Worm (Caenorhabditis elegans): ENCODE measurements around the gene memo-1.

memo-1 gene

ce11 chrV:7853900-7854299 lies 6.9 kb upstream of the memo-1 start:
- TF ChIP-seq nhr-12 (tag; optimal IDR thresholded peaks at IDR 0.05) (no peak), nhr-28 (tag; optimal IDR thresholded peaks at IDR 0.05) (no peak), pha-4 (tag; optimal IDR thresholded peaks at IDR 0.05) (peak; percentile 29), egl-27 (tag; optimal IDR thresholded peaks at IDR 0.05) (no peak), nhr-77 (tag; optimal IDR thresholded peaks at IDR 0.05) (no peak), elt-1 (tag; optimal IDR thresholded peaks at IDR 0.05) (no peak), ceh-82 (tag; optimal IDR thresholded peaks at IDR 0.05) (no peak), ZK546.5 (tag; optimal IDR thresholded peaks at IDR 0.05) (no peak), zag-1 (tag; optimal IDR thresholded peaks at IDR 0.05) (no peak), pqm-1 (tag; optimal IDR thresholded peaks at IDR 0.05) (no peak), mml-1 (tag; optimal IDR thresholded peaks at IDR 0.05) (no peak), nhr-25 (tag; optimal IDR thresholded peaks at IDR 0.05) (no peak), ceh-16 (tag; optimal IDR thresholded peaks at IDR 0.05) (no peak), ztf-11 (tag; optimal IDR thresholded peaks at IDR 0.05) (no peak), nhr-11 (tag; optimal IDR thresholded peaks at IDR 0.05) (no peak), fkh-2 (tag; optimal IDR thresholded peaks at IDR 0.05) (no peak), fos-1 (tag; optimal IDR thresholded peaks at IDR 0.05) (no peak), lin-15B (tag; optimal IDR thresholded peaks at IDR 0.05) (peak; percentile 14), snpc-4 (tag; optimal IDR thresholded peaks at IDR 0.05) (peak; percentile 19), elt-3 (tag; optimal IDR thresholded peaks at IDR 0.05) (no peak), nhr-76 (tag; optimal IDR thresholded peaks at IDR 0.05) (no peak), ztf-4 (tag; optimal IDR thresholded peaks at IDR 0.05) (no peak), jun-1 (tag; optimal IDR thresholded peaks at IDR 0.05) (no peak), ceh-28 (tag; optimal IDR thresholded peaks at IDR 0.05) (no peak), elt-2 (tag; optimal IDR thresholded peaks at IDR 0.05) (no peak), ama-1 (optimal IDR thresholded peaks at IDR 0.05) (no peak), nfya-1 (tag; optimal IDR thresholded peaks at IDR 0.05; ENCODE audit: insufficient read depth) (peak; percentile 26), sea-2 (GFP tag; optimal IDR thresholded peaks at IDR 0.05) (no peak), nhr-237 (tag; optimal IDR thresholded peaks at IDR 0.05) (no peak), hmg-11 (tag; optimal IDR thresholded peaks at IDR 0.05) (peak; percentile 19), nhr-23 (tag; optimal IDR thresholded peaks at IDR 0.05) (no peak), fkh-10 (GFP tag; optimal IDR thresholded peaks at IDR 0.05) (no peak)

- no peak for TF ChIP-seq ztf-4 (tag; optimal IDR thresholded peaks at IDR 0.05)
- no peak for TF ChIP-seq nhr-23 (tag; optimal IDR thresholded peaks at IDR 0.05)
- TF ChIP-seq egl-27 (tag; optimal IDR thresholded peaks at IDR 0.05), result no peak
- TF ChIP-seq skn-1 (tag; optimal IDR thresholded peaks at IDR 0.05), result no peak
- TF ChIP-seq mml-1 (tag; optimal IDR thresholded peaks at IDR 0.05), result no peak
- no peak for TF ChIP-seq nhr-43 (tag; optimal IDR thresholded peaks at IDR 0.05; ENCODE audit: poor library complexity, severe bottlenecking)
- no peak for TF ChIP-seq fkh-10 (GFP tag; optimal IDR thresholded peaks at IDR 0.05)
- TF ChIP-seq aly-2 (tag; optimal IDR thresholded peaks at IDR 0.05), result no peak
- TF ChIP-seq mdl-1 (tag; optimal IDR thresholded peaks at IDR 0.05), result no peak
- TF ChIP-seq elt-2 (tag; optimal IDR thresholded peaks at IDR 0.05), result no peak
- TF ChIP-seq ceh-9 (tag; optimal IDR thresholded peaks at IDR 0.05), result no peak
- TF ChIP-seq nhr-11 (tag; optimal IDR thresholded peaks at IDR 0.05), result no peak
- TF ChIP-seq elt-1 (tag; optimal IDR thresholded peaks at IDR 0.05), result no peak
- TF ChIP-seq fos-1 (tag; optimal IDR thresholded peaks at IDR 0.05), result no peak
- no peak for TF ChIP-seq nhr-28 (tag; optimal IDR thresholded peaks at IDR 0.05)
- no peak for TF ChIP-seq nhr-77 (tag; optimal IDR thresholded peaks at IDR 0.05)
Measured at ce11 chrV:7852078-7852477, 5.1 kb upstream of the memo-1 start.

- TF ChIP-seq skn-1 (tag; optimal IDR thresholded peaks at IDR 0.05), result no peak
- no peak for TF ChIP-seq pqm-1 (tag; optimal IDR thresholded peaks at IDR 0.05)
- no peak for TF ChIP-seq fos-1 (tag; optimal IDR thresholded peaks at IDR 0.05)
- no peak for TF ChIP-seq nhr-43 (tag; optimal IDR thresholded peaks at IDR 0.05; ENCODE audit: poor library complexity, severe bottlenecking)
- no peak for TF ChIP-seq nhr-237 (tag; optimal IDR thresholded peaks at IDR 0.05)
- TF ChIP-seq mml-1 (tag; optimal IDR thresholded peaks at IDR 0.05), result no peak
- TF ChIP-seq elt-2 (tag; optimal IDR thresholded peaks at IDR 0.05), result peak; percentile 31
- TF ChIP-seq unc-62 (GFP tag; optimal IDR thresholded peaks at IDR 0.05), result no peak
- no peak for TF ChIP-seq jun-1 (tag; optimal IDR thresholded peaks at IDR 0.05)
- no peak for TF ChIP-seq nhr-28 (tag; optimal IDR thresholded peaks at IDR 0.05)
- no peak for TF ChIP-seq mdl-1 (tag; optimal IDR thresholded peaks at IDR 0.05)
- no peak for TF ChIP-seq lin-39 (tag; optimal IDR thresholded peaks at IDR 0.05)
- peak; percentile 8 for TF ChIP-seq ama-1 (optimal IDR thresholded peaks at IDR 0.05)
- no peak for TF ChIP-seq ceh-82 (tag; optimal IDR thresholded peaks at IDR 0.05)
- peak; percentile 45 for TF ChIP-seq pha-4 (tag; optimal IDR thresholded peaks at IDR 0.05)
- TF ChIP-seq nhr-23 (tag; optimal IDR thresholded peaks at IDR 0.05), result peak; percentile 15
- no peak for TF ChIP-seq R02D3.7 (tag; optimal IDR thresholded peaks at IDR 0.05)
- no peak for TF ChIP-seq fkh-10 (GFP tag; optimal IDR thresholded peaks at IDR 0.05)
- no peak for TF ChIP-seq elt-1 (tag; optimal IDR thresholded peaks at IDR 0.05)
- TF ChIP-seq hmg-11 (tag; optimal IDR thresholded peaks at IDR 0.05), result peak; percentile 38
- no peak for TF ChIP-seq snpc-4 (tag; optimal IDR thresholded peaks at IDR 0.05)
- no peak for TF ChIP-seq nhr-25 (tag; optimal IDR thresholded peaks at IDR 0.05)
- TF ChIP-seq elt-3 (tag; optimal IDR thresholded peaks at IDR 0.05), result no peak
- TF ChIP-seq ztf-4 (tag; optimal IDR thresholded peaks at IDR 0.05), result no peak
- TF ChIP-seq ZK546.5 (tag; optimal IDR thresholded peaks at IDR 0.05), result no peak
- no peak for TF ChIP-seq eor-1 (tag; optimal IDR thresholded peaks at IDR 0.05)
- no peak for TF ChIP-seq tbx-2 (tag; optimal IDR thresholded peaks at IDR 0.05)
- no peak for TF ChIP-seq nhr-67 (tag; optimal IDR thresholded peaks at IDR 0.05)
- TF ChIP-seq ceh-28 (tag; optimal IDR thresholded peaks at IDR 0.05), result no peak
- no peak for TF ChIP-seq lsy-12 (tag; optimal IDR thresholded peaks at IDR 0.05)
- TF ChIP-seq ceh-9 (tag; optimal IDR thresholded peaks at IDR 0.05), result no peak
- TF ChIP-seq ceh-16 (tag; optimal IDR thresholded peaks at IDR 0.05), result no peak
- TF ChIP-seq nhr-77 (tag; optimal IDR thresholded peaks at IDR 0.05), result no peak
- TF ChIP-seq nhr-12 (tag; optimal IDR thresholded peaks at IDR 0.05), result no peak
- no peak for TF ChIP-seq lin-15B (tag; optimal IDR thresholded peaks at IDR 0.05)
- TF ChIP-seq nhr-11 (tag; optimal IDR thresholded peaks at IDR 0.05), result no peak
Measured at ce11 chrV:7848251-7848650, 1.3 kb upstream of the memo-1 start.
